Worm (Caenorhabditis elegans) whole organism, midembryonic: ENCODE data around the gene his-59.

Experiments
- T22C8.4 ChIP-seq: fragments of 200-800 bp; sonication (Bioruptor generic); IDR thresholded peaks from 2 replicates; pipeline ENCODE4 v1.3.6; 2022; ENCODE audit warnings: missing genetic modification characterization, missing compliant biosample characterization
- cog-1 ChIP-seq: sonication (generic microtip); optimal IDR thresholded peaks from 2 replicates; lab custom pipeline; 2016; ENCODE audit warnings: missing genetic modification characterization, missing compliant biosample characterization
- flt-1 ChIP-seq: fragments of 200-800 bp; sonication (Bioruptor generic); IDR thresholded peaks from 2 replicates; pipeline ENCODE4 v1.3.6; 2022; ENCODE audit warnings: missing genetic modification characterization, missing compliant biosample characterization
- med-1 ChIP-seq: sonication (generic microtip); optimal IDR thresholded peaks from 2 replicates; lab custom pipeline; 2017; ENCODE audit warnings: missing genetic modification characterization, mild to moderate bottlenecking, missing compliant biosample characterization, antibody characterized with exemption, missing genetic modification reagents; ENCODE audit not compliant: insufficient read depth
- tab-1 ChIP-seq: fragments of 200-800 bp; sonication (Bioruptor generic); IDR thresholded peaks from 2 replicates; pipeline ENCODE4 v1.3.6; 2022; ENCODE audit warnings: missing genetic modification characterization, missing compliant biosample characterization

DNA sequence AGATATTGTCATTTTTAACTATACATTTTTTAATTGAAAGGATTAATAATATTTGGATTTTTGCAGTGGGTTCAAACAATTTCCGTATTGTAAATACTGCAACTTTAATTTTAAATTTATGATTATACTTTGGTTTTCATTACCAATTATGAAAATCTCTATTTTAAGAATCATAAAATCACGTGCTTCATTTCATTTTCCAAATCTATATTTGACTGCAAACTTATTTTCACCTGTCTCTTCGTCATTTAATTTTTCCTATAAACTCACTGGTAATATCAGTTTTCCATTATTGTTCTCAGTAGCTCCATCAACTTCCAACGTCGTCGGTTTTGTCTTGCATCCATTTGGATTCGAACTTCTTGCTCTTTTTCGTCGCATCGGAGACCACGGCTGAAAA is 44.3 kb downstream of the his-59 start, which contains the start of gene R05G6.1:
- TF ChIP-seq med-1 = no peak
- no peak for TF ChIP-seq tab-1
- TF ChIP-seq flt-1 (GFP tag; lab: Robert Waterston, UW) = no peak
- TF ChIP-seq T22C8.4 = no peak
- TF ChIP-seq cog-1 (tag; lab: Kevin White, UChicago) = no peak
